Worm (Caenorhabditis elegans): ENCODE data around the gene pdl-1.

Gene pdl-1

ce11 chrII:7200051-7200599, 16.5 kb downstream of the pdl-1 start, which contains the start of gene pcrg-1 (continued):
- TF ChIP-seq F37B4.10 (GFP tag; IDR thresholded peaks at IDR 0.05) = no peak
- TF ChIP-seq Y53F4B.3 (GFP tag; IDR thresholded peaks at IDR 0.05) = peak; percentile 28; the same call in 1 of the 2 replicates
- TF ChIP-seq akir-1 (GFP tag; optimal IDR thresholded peaks at IDR 0.05) = peak; percentile 36
- peak; percentile 84 for TF ChIP-seq nfyb-1 (GFP tag; IDR thresholded peaks at IDR 0.05)
- peak; percentile 63; the same call in 1 of the 2 replicates for TF ChIP-seq K11D2.4 (GFP tag; IDR thresholded peaks at IDR 0.05)
- peak; percentile 28 for TF ChIP-seq sdz-38 (tag; optimal IDR thresholded peaks at IDR 0.05)
- TF ChIP-seq nhr-90 (tag; optimal IDR thresholded peaks at IDR 0.05) = peak; percentile 90
- peak; percentile 79 for TF ChIP-seq snpc-1.3 (tag; optimal IDR thresholded peaks at IDR 0.05; ENCODE audit: insufficient read depth)
- no peak; the same call in 1 of the 2 replicates for TF ChIP-seq pbrm-1 (GFP tag; IDR thresholded peaks at IDR 0.05)
- peak; percentile 20 for TF ChIP-seq ztf-3 (GFP tag; optimal IDR thresholded peaks at IDR 0.05)

DNA sequence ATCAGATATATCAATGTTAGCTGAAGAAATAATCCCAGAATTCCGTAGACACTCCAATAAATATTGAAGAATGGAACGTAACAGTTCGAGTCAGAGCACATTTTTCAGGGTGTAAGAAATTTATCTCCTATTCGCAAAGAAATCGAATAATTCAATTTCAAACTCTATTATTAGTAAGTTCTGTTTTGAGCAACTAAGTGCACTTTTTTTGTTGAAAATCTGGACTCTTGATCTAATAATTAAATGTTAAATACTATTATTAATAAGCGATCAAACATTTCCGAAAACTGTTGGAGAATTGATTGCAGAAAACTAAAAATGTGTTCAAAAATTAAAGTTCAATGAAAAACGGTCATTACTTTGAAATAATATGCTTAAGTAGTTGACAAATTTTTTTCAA, 19.5 kb downstream of the pdl-1 start, which contains the start of gene srd-56:
TSS of gene srd-56 (minus strand) at position 101 of the 400 bp plus-strand sequence.
- no peak for TF ChIP-seq F39B2.1 (GFP tag; IDR thresholded peaks at IDR 0.05)
- no peak for TF ChIP-seq ztf-26 (tag; optimal IDR thresholded peaks at IDR 0.05)
- no peak for TF ChIP-seq sea-2 (GFP tag; IDR thresholded peaks at IDR 0.05)
- TF ChIP-seq ztf-3 (GFP tag; optimal IDR thresholded peaks at IDR 0.05) = no peak
- no peak for TF ChIP-seq attf-5 (GFP tag; optimal IDR thresholded peaks at IDR 0.05)
- no peak for TF ChIP-seq snpc-3.4 (tag; optimal IDR thresholded peaks at IDR 0.05)
- TF ChIP-seq unc-130 (GFP tag; optimal IDR thresholded peaks at IDR 0.05) = no peak
- TF ChIP-seq aptf-2 (GFP tag; conservative IDR thresholded peaks at IDR 0.05) = no peak
- no peak for TF ChIP-seq mxl-1 (tag; optimal IDR thresholded peaks at IDR 0.05)
- no peak for TF ChIP-seq zim-3 (tag; optimal IDR thresholded peaks at IDR 0.05)
- TF ChIP-seq B0035.1 (tag; optimal IDR thresholded peaks at IDR 0.05) = no peak
- TF ChIP-seq F23B12.7 (tag; optimal IDR thresholded peaks at IDR 0.05; ENCODE audit: insufficient read depth) = no peak
- TF ChIP-seq nhr-120 (GFP tag; IDR thresholded peaks at IDR 0.05) = no peak
- TF ChIP-seq Y56A3A.18 (GFP tag; IDR thresholded peaks at IDR 0.05) = no peak
- TF ChIP-seq xnd-1 (tag; optimal IDR thresholded peaks at IDR 0.05) = no peak
- no peak for TF ChIP-seq B0261.1 (tag; optimal IDR thresholded peaks at IDR 0.05)
- no peak for TF ChIP-seq egrh-3 (GFP tag; IDR thresholded peaks at IDR 0.05)

ce11 chrII:7204951-7205350, 21.4 kb downstream of the pdl-1 start, which contains the start of gene srd-58:
srd-58 (minus strand) TSS chrII:7205051.
- TF ChIP-seq nfyb-1 (GFP tag; IDR thresholded peaks at IDR 0.05) = no peak
- TF ChIP-seq pbrm-1 (GFP tag; IDR thresholded peaks at IDR 0.05) = no peak
- no peak for TF ChIP-seq ceh-58 (GFP tag; IDR thresholded peaks at IDR 0.05)
- TF ChIP-seq mel-28 (tag; optimal IDR thresholded peaks at IDR 0.05; ENCODE audit: borderline replicate concordance) = no peak
- TF ChIP-seq mes-4 (tag; optimal IDR thresholded peaks at IDR 0.05) = no peak
- no peak for TF ChIP-seq him-1 (tag; optimal IDR thresholded peaks at IDR 0.05)
- no peak for TF ChIP-seq T07F8.4 (tag; optimal IDR thresholded peaks at IDR 0.05)
- TF ChIP-seq gei-17 (GFP tag; optimal IDR thresholded peaks at IDR 0.05) = no peak

DNA sequence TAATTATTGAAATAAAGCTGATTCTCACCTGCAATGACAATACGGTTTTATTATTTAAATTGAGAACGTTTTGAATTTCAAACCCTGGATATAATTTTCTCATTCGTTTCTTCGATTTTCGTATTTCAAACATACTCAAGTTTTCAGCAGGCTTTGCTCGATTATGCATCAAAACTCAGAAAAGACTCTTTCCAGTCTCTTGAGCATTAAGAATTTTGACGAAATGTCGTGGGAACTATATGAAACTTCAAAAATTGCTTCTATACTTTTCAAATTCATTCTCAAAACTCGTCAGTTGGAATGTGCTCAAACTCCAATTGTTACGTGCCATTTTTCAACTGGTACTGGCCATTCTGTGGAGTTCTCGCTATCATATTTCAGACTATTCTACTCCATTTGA, 21.8 kb downstream of the pdl-1 start, which contains the start of gene srd-59:
TSS of gene srd-59 (plus strand) at position 301 of the 400 bp plus-strand sequence.
- TF ChIP-seq F55B11.4 (tag; optimal IDR thresholded peaks at IDR 0.05; ENCODE audit: borderline replicate concordance, insufficient read depth) (no peak), snpc-1.3 (tag; optimal IDR thresholded peaks at IDR 0.05; ENCODE audit: insufficient read depth) (no peak), F37B4.10 (GFP tag; IDR thresholded peaks at IDR 0.05) (no peak), lin-40 (tag; optimal IDR thresholded peaks at IDR 0.05) (no peak), hlh-12 (tag; optimal IDR thresholded peaks at IDR 0.05) (no peak), F39B2.1 (GFP tag; IDR thresholded peaks at IDR 0.05) (no peak), Y53G8AR.9 (GFP tag; conservative IDR thresholded peaks at IDR 0.05) (no peak), chd-7 (tag; optimal IDR thresholded peaks at IDR 0.05) (no peak), bed-2 (GFP tag; IDR thresholded peaks at IDR 0.05) (no peak), ccch-3 (GFP tag; optimal IDR thresholded peaks at IDR 0.05) (no peak), die-1 (tag; optimal IDR thresholded peaks at IDR 0.05) (no peak), nfya-1 (tag; optimal IDR thresholded peaks at IDR 0.05; ENCODE audit: borderline replicate concordance, insufficient read depth) (no peak), F49E8.2 (tag; optimal IDR thresholded peaks at IDR 0.05; ENCODE audit: insufficient read depth) (no peak), nfyb-1 (GFP tag; IDR thresholded peaks at IDR 0.05) (no peak), rpc-1 (optimal IDR thresholded peaks at IDR 0.05) (no peak), rpc-1 (tag; optimal IDR thresholded peaks at IDR 0.05) (no peak)

Data from whole organism, young adult.